Fruit fly (Drosophila melanogaster): ENCODE results near the gene Sras.

DNA sequence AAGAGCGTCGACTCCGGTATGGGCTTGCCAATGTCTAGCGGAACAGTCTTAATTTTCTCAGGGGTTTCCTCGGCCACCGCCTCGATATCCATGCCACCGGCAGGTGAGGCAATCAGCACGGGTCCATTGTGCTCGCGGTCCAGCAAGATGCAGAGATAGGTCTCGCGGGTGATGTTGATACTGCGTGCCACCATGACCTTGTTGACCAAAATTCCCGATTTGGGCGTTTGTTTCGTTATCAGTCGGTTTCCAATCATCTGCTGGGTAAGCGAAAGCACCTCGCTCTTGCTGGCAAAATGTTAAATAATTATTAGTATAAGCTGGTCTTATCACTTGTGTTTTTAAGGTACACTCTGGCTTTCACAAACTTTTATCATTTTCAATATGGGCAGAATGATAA is 990 bp upstream of the Sras start:
- TF ChIP-seq CG16779 (GFP tag; IDR thresholded peaks at IDR 0.05) (no peak), Myb (GFP tag; optimal IDR thresholded peaks at IDR 0.05) (no peak), pfk (GFP tag; optimal IDR thresholded peaks at IDR 0.05) (no peak), salm (tag; optimal IDR thresholded peaks at IDR 0.05) (no peak), CG3163 (GFP tag; optimal IDR thresholded peaks at IDR 0.05) (no peak), Scr (GFP tag; IDR thresholded peaks at IDR 0.05; ENCODE audit: partially characterized antibody) (no peak), CG13894 (tag; optimal IDR thresholded peaks at IDR 0.05) (no peak), D19B (GFP tag; optimal IDR thresholded peaks at IDR 0.05) (no peak), pnt (GFP tag; optimal IDR thresholded peaks at IDR 0.05) (no peak)
